Worm (Caenorhabditis elegans) whole organism, L4/young adult: ENCODE data around the gene F41E7.6.

Source experiments
- W03F9.2 ChIP-seq: fragments of 150-350 bp; optimal IDR thresholded peaks from 2 replicates; lab custom pipeline; 2014; ENCODE audit warnings: missing biosample characterization, missing genetic modification characterization
- dao-5 ChIP-seq: sonication (generic microtip); optimal IDR thresholded peaks from 2 replicates; lab custom pipeline; 2016; ENCODE audit warnings: missing genotype, missing genetic modification characterization, moderate library complexity, missing compliant biosample characterization
- him-1 ChIP-seq: sonication (generic microtip); optimal IDR thresholded peaks from 2 replicates; lab custom pipeline; 2016; ENCODE audit warnings: missing genotype, missing genetic modification reagents, missing genetic modification characterization, missing compliant biosample characterization

The F41E7.6 gene

ce11 chrX:10321401-10321800, 11.1 kb upstream of the F41E7.6 start:
- TF ChIP-seq him-1 (tag; lab: Kevin White, UChicago): no peak
- no peak for TF ChIP-seq W03F9.2 (tag; lab: Kevin White, UChicago)
- TF ChIP-seq dao-5 (tag; lab: Kevin White, UChicago): no peak

DNA sequence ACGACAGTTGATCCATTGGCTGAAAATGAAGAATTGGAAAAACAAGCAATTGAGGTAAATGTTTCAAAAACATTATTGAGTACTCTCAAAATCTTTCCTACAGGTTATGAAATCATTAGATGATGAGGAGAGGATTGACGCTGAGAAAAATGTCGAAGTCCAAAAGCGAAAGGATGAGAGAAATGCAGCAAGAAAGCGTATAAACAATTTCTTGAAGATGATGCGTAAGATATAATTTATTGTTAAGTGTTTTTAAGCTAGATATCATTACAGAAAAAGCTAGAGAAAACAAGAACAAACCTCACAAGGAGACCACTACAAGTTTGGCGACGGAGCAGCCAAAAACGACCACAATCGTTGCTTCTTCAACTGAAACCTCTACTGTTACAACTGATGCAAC, 9.4 kb upstream of the F41E7.6 start:
- TF ChIP-seq W03F9.2 (tag; lab: Kevin White, UChicago): no peak
- no peak for TF ChIP-seq dao-5 (tag; lab: Kevin White, UChicago)
- no peak for TF ChIP-seq him-1 (tag; lab: Kevin White, UChicago)

DNA sequence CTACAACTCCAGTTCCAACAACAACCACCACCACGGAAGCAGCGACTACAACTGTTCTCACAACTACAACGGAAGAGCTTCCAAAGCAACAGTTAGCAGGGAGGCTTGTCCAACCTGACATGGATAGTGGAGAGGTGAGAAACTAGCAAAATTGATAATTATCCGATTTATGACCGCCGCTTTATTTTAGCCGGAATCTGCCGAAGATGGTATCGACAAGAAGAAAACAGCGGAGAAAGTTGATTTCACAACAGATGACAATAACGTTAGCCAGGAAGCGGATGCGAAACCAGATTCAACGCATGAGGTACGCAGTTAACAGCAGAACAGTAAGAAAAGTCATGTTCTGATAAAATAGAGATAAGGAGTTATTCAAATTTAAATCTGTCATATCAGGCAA, 8.2 kb upstream of the F41E7.6 start:
- TF ChIP-seq dao-5 (tag; lab: Kevin White, UChicago) (no peak), W03F9.2 (tag; lab: Kevin White, UChicago) (no peak), him-1 (tag; lab: Kevin White, UChicago) (no peak)

- TF ChIP-seq W03F9.2 (tag; lab: Kevin White, UChicago): no peak
- no peak for TF ChIP-seq him-1 (tag; lab: Kevin White, UChicago)
- no peak for TF ChIP-seq dao-5 (tag; lab: Kevin White, UChicago)
Observed at ce11 chrX:10317565-10317964, 7.3 kb upstream of the F41E7.6 start, which contains the start of gene R07E3.6. R07E3.6 (plus strand) TSS chrX:10317722.

DNA sequence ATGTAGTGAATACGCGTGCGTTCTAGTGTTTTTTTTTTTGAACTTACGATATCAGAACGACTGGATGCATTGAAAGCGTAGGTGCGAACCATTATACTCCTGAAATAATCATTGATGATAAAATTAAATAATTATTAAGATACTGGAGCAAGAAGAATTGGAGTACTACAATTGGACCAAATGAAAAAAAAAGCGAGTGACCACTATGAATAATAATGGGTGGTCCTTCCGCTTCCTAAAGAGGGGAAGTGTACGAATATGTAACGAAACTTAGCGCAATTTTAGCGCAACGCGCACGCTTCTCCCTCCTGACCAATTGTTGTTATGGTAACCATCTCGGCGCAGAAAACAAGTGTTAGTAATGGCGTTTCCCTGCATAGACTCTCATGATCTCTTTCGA, 5.6 kb upstream of the F41E7.6 start, which contains the start of gene F41E7.9:
F41E7.9 (minus strand) TSS at position 101 of the 400 bp plus-strand sequence.
- TF ChIP-seq W03F9.2 (tag; lab: Kevin White, UChicago): no peak
- TF ChIP-seq dao-5 (tag; lab: Kevin White, UChicago): no peak
- TF ChIP-seq him-1 (tag; lab: Kevin White, UChicago): no peak

ce11 chrX:10307495-10307894, 2.8 kb downstream of the F41E7.6 start, which contains the start of gene F41E7.7:
F41E7.7 (plus strand) TSS chrX:10307795.
- no peak for TF ChIP-seq dao-5 (tag; lab: Kevin White, UChicago)
- no peak for TF ChIP-seq him-1 (tag; lab: Kevin White, UChicago)
- no peak for TF ChIP-seq W03F9.2 (tag; lab: Kevin White, UChicago)

ce11 chrX:10306923-10307322, 3.3 kb downstream of the F41E7.6 start:
- TF ChIP-seq dao-5 (tag; lab: Kevin White, UChicago) (no peak), him-1 (tag; lab: Kevin White, UChicago) (no peak), W03F9.2 (tag; lab: Kevin White, UChicago) (no peak)

- TF ChIP-seq him-1 (tag; lab: Kevin White, UChicago) (no peak), W03F9.2 (tag; lab: Kevin White, UChicago) (no peak), dao-5 (tag; lab: Kevin White, UChicago) (no peak)
Observed at ce11 chrX:10306289-10306688, 4.0 kb downstream of the F41E7.6 start, which contains the start of gene cnc-8. cnc-8 (plus strand) TSS chrX:10306595.

- no peak for TF ChIP-seq him-1 (tag; lab: Kevin White, UChicago)
- TF ChIP-seq dao-5 (tag; lab: Kevin White, UChicago): no peak
- no peak for TF ChIP-seq W03F9.2 (tag; lab: Kevin White, UChicago)
Observed at ce11 chrX:10304178-10304577, 6.1 kb downstream of the F41E7.6 start, which contains the start of gene fipr-21. fipr-21 (plus strand) TSS chrX:10304529.

- TF ChIP-seq W03F9.2 (tag; lab: Kevin White, UChicago) (no peak), dao-5 (tag; lab: Kevin White, UChicago) (no peak), him-1 (tag; lab: Kevin White, UChicago) (no peak)
Observed at ce11 chrX:10302430-10302829, 7.8 kb downstream of the F41E7.6 start, which contains the start of gene fip-5. fip-5 (plus strand) TSS chrX:10302741.

- TF ChIP-seq dao-5 (tag; lab: Kevin White, UChicago) (no peak), W03F9.2 (tag; lab: Kevin White, UChicago) (no peak), him-1 (tag; lab: Kevin White, UChicago) (no peak)
Observed at ce11 chrX:10301920-10302319, 8.3 kb downstream of the F41E7.6 start.

- TF ChIP-seq dao-5 (tag; lab: Kevin White, UChicago): no peak
Observed at ce11 chrX:10297410-10297809, 12.9 kb downstream of the F41E7.6 start.

ce11 chrX:10285634-10286033, 24.6 kb downstream of the F41E7.6 start, which contains the start of gene npr-6:
npr-6 (minus strand) TSS chrX:10285734.
- TF ChIP-seq W03F9.2 (tag; lab: Kevin White, UChicago): no peak
- no peak for TF ChIP-seq dao-5 (tag; lab: Kevin White, UChicago)
- TF ChIP-seq him-1 (tag; lab: Kevin White, UChicago): no peak

DNA sequence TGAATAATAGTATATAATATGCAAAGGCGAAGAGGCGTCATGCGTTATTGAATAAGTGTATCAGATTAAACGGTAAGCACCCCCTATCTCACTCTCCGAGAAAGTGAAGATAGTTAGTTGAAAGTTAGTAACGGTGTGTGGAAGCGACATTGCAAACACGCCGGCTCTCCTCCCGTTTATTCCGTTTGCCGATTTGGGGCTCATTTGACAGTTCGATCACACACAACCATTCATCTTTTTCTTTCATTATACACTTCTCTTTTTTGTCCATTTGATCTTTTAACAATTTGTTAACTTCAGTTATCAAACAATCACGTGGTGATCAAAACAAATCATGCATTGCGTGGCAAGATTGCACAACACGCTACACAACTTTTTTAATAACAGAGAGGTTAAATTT, 31.0 kb downstream of the F41E7.6 start, which contains the start of gene slc-9B.1:
slc-9B.1 (plus strand) TSS at position 301 of the 400 bp plus-strand sequence.
- TF ChIP-seq W03F9.2 (tag; lab: Kevin White, UChicago) (no peak), him-1 (tag; lab: Kevin White, UChicago) (no peak), dao-5 (tag; lab: Kevin White, UChicago) (no peak)
